Fruit fly (Drosophila melanogaster) whole organism, adult: ENCODE results near the gene CG17544.

Experiments
- CG11617 ChIP-seq: fragments of 200-800 bp; sonication (Bioruptor generic); optimal IDR thresholded peaks from 2 replicates; lab custom pipeline; 2017; ENCODE audit warnings: mild to moderate bottlenecking, missing biosample characterization, missing genetic modification reagents, missing genetic modification characterization
- CG12768 ChIP-seq: fragments of 200-800 bp; sonication (Bioruptor generic); optimal IDR thresholded peaks from 2 replicates; lab custom pipeline; 2017; ENCODE audit warnings: missing biosample characterization, missing genetic modification characterization, mild to moderate bottlenecking, moderate library complexity, missing genetic modification reagents
- CG14711 ChIP-seq: fragments of 200-800 bp; sonication (Bioruptor generic); optimal IDR thresholded peaks from 2 replicates; lab custom pipeline; 2018; ENCODE audit warnings: missing biosample characterization, mild to moderate bottlenecking, missing genetic modification characterization, moderate library complexity
- CG1620 ChIP-seq: fragments of 200-800 bp; sonication (Bioruptor generic); optimal IDR thresholded peaks from 2 replicates; lab custom pipeline; 2016; ENCODE audit warnings: missing biosample characterization, missing genetic modification characterization
- CG33017 ChIP-seq: fragments of 200-800 bp; sonication (Bioruptor generic); optimal IDR thresholded peaks from 2 replicates; lab custom pipeline; 2018; ENCODE audit warnings: missing biosample characterization, mild to moderate bottlenecking, missing genetic modification characterization, moderate library complexity
- CG5204 ChIP-seq: fragments of 200-800 bp; sonication (Bioruptor generic); optimal IDR thresholded peaks from 2 replicates; lab custom pipeline; 2016; ENCODE audit warnings: missing biosample characterization, missing genetic modification characterization
- CG7045 ChIP-seq: fragments of 200-800 bp; sonication (Bioruptor generic); optimal IDR thresholded peaks from 2 replicates; lab custom pipeline; 2017; ENCODE audit warnings: missing biosample characterization, mild to moderate bottlenecking, missing genetic modification characterization
- CG7101 ChIP-seq: fragments of 200-800 bp; sonication (Bioruptor generic); optimal IDR thresholded peaks from 2 replicates; lab custom pipeline; 2018; ENCODE audit warnings: missing biosample characterization, mild to moderate bottlenecking, missing genetic modification characterization, moderate library complexity
- Clk ChIP-seq: fragments of 200-800 bp; sonication (Bioruptor generic); optimal IDR thresholded peaks from 2 replicates; lab custom pipeline; 2017; ENCODE audit warnings: missing biosample characterization, missing genetic modification characterization
- Crg-1 ChIP-seq: fragments of 200-800 bp; sonication (Bioruptor generic); optimal IDR thresholded peaks from 2 replicates; lab custom pipeline; 2016; ENCODE audit warnings: missing biosample characterization, missing genetic modification characterization
- Hr96 ChIP-seq: fragments of 200-800 bp; sonication (Bioruptor generic); optimal IDR thresholded peaks from 2 replicates; lab custom pipeline; 2016; ENCODE audit warnings: missing biosample characterization, missing genetic modification characterization
- Mnt ChIP-seq: fragments of 200-800 bp; sonication (Bioruptor generic); optimal IDR thresholded peaks from 2 replicates; lab custom pipeline; 2016; ENCODE audit warnings: missing biosample characterization, mild to moderate bottlenecking, missing genetic modification characterization
- bab1 ChIP-seq: fragments of 200-800 bp; sonication (Bioruptor generic); optimal IDR thresholded peaks from 3 replicates; lab custom pipeline; 2019; ENCODE audit warnings: missing biosample characterization, mild to moderate bottlenecking, missing genetic modification characterization, moderate library complexity
- cic ChIP-seq: fragments of 200-800 bp; sonication (Bioruptor generic); optimal IDR thresholded peaks from 2 replicates; lab custom pipeline; 2017; ENCODE audit warnings: missing biosample characterization, mild to moderate bottlenecking, missing genetic modification characterization, moderate library complexity
- cnc ChIP-seq, 2 experiments: fragments of >200 bp; optimal IDR thresholded peaks; 2 replicates each; lab custom pipeline; 2017
- kay ChIP-seq: fragments of 200-800 bp; sonication (Bioruptor generic); peaks from one replicate; lab custom pipeline; 2016; ENCODE audit warnings: missing biosample characterization, missing genetic modification characterization, borderline replicate concordance
- ovo ChIP-seq: fragments of 200-800 bp; sonication (Bioruptor generic); optimal IDR thresholded peaks from 2 replicates; lab custom pipeline; 2016; ENCODE audit warnings: missing biosample characterization, missing genetic modification characterization
- pad ChIP-seq: fragments of 200-800 bp; sonication (Bioruptor generic); optimal IDR thresholded peaks from 3 replicates; lab custom pipeline; 2017; ENCODE audit warnings: missing biosample characterization, missing genetic modification characterization, mild to moderate bottlenecking, moderate library complexity, missing genetic modification reagents
- tj ChIP-seq: fragments of 200-800 bp; sonication (Bioruptor generic); optimal IDR thresholded peaks from 3 replicates; lab custom pipeline; 2017; ENCODE audit warnings: missing biosample characterization, mild to moderate bottlenecking, missing genetic modification characterization, moderate library complexity
- toe ChIP-seq: fragments of 200-800 bp; sonication (Bioruptor generic); optimal IDR thresholded peaks from 2 replicates; lab custom pipeline; 2016; ENCODE audit warnings: missing biosample characterization, missing genetic modification characterization

The CG17544 gene

DNA sequence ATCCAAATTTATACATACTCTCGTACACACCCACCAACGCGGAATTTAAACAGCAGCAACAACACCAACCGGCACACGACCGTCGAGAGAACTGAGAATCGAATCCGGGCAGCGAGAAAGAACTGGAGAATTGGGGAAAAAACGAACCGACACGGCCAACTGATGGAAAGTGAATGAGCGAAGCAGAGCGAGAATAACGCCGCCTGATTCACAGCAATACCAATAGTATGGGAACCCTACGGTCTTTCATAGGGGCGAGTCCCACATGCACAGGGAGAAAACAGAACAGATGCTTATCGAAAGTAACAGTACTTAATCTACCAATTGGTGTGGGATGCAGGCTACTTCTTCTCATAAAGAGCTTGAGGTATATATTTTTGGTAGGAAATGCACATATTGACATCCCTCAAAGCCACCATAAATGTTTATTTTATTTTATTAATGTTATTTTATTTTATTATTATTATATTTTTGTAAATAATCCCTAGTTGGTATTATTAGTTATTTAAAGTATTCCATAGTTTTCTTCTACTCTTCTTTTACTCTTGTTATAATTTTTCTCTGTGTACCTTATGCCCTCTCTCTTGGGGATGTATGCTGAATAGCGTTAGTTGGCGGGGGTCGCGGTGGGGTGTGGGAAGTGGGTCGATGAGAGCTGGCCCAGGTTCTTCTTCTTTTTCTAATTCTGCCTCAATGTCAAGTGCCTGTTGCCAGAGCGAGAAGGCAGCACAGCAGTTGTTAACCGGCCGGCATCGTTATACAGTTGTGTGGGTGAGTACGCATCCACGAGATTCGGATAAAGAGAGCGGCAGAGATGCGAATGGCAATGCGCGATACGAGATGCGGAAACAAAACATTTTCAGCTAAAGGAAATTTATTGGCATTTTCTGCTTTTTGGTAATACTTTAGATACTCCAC lies at the start of gene CG17544:
Gene CG17544 (minus strand): TSS at position 177 of the 918 bp plus-strand sequence.
- TF ChIP-seq ovo (GFP tag; lab: Kevin White, UChicago) (peak; percentile 20), cic (peak; percentile 64), bab1 (GFP tag; lab: Kevin White, UChicago) (no peak), toe (peak; percentile 49), CG5204 (peak; percentile 41), CG11617 (peak; percentile 86), CG12768 (GFP tag; lab: Kevin White, UChicago) (peak; percentile 88), Crg-1 (GFP tag; lab: Kevin White, UChicago) (peak; percentile 41), Hr96 (GFP tag; lab: Kevin White, UChicago) (peak; percentile 26), CG33017 (peak; percentile 57), Mnt (GFP tag; lab: Kevin White, UChicago) (no peak), CG7101 (tag; lab: Kevin White, UChicago) (peak; percentile 74), CG7045 (peak; percentile 71), tj (GFP tag; lab: Kevin White, UChicago) (peak; percentile 62), kay (GFP tag; lab: Kevin White, UChicago) (peak; percentile 15), CG14711 (peak; percentile 65), pad (peak; percentile 95), Clk (GFP tag; lab: Kevin White, UChicago) (no peak), CG1620 (GFP tag; lab: Kevin White, UChicago) (no peak), cnc (optimal IDR thresholded peaks at IDR 0.05; lab: Kevin White, UChicago) (no peak)

- TF ChIP-seq CG7101 (tag; lab: Kevin White, UChicago) (peak; percentile 92), Mnt (GFP tag; lab: Kevin White, UChicago) (peak; percentile 91), toe (peak; percentile 98), ovo (GFP tag; lab: Kevin White, UChicago) (peak; percentile 92), bab1 (GFP tag; lab: Kevin White, UChicago) (peak; percentile 91), kay (GFP tag; lab: Kevin White, UChicago) (no peak), Clk (GFP tag; lab: Kevin White, UChicago) (peak; percentile 96), Hr96 (GFP tag; lab: Kevin White, UChicago) (peak; percentile 96), CG11617 (peak; percentile 95), CG14711 (peak; percentile 96), cic (peak; percentile 79), CG1620 (GFP tag; lab: Kevin White, UChicago) (peak; percentile 98), CG12768 (GFP tag; lab: Kevin White, UChicago) (peak; percentile 95), CG33017 (peak; percentile 85), tj (GFP tag; lab: Kevin White, UChicago) (peak; percentile 94), cnc (optimal IDR thresholded peaks at IDR 0.05; lab: Kevin White, UChicago) (no peak), CG5204 (peak; percentile 96), CG7045 (peak; percentile 90), pad (peak; percentile 88), Crg-1 (GFP tag; lab: Kevin White, UChicago) (peak; percentile 98)
Measured at dm6 chr2L:19444734-19445140, 46.4 kb upstream of the CG17544 start, which contains the start of gene Hs2st. TSS of gene Hs2st (minus strand) at chr2L:19444750.

- TF ChIP-seq cnc (optimal IDR thresholded peaks at IDR 0.05; lab: Kevin White, UChicago) (no peak), CG12768 (GFP tag; lab: Kevin White, UChicago) (peak; percentile 60)
Measured at dm6 chr2L:19442627-19443026, 44.3 kb upstream of the CG17544 start, which contains the start of gene CG10237. TSS of gene CG10237 (minus strand) at chr2L:19442727.

dm6 chr2L:19441791-19442190 lies 43.5 kb upstream of the CG17544 start, which contains the start of gene RanGAP:
TSS of gene RanGAP (plus strand) at chr2L:19441959.
- TF ChIP-seq Clk (GFP tag; lab: Kevin White, UChicago) (no peak), kay (GFP tag; lab: Kevin White, UChicago) (peak; percentile 49), CG7045 (peak; percentile 10), Crg-1 (GFP tag; lab: Kevin White, UChicago) (no peak)

- peak; percentile 33 for TF ChIP-seq CG5204
- peak; percentile 77 for TF ChIP-seq tj (GFP tag; lab: Kevin White, UChicago)
- no peak for TF ChIP-seq Clk (GFP tag; lab: Kevin White, UChicago)
Measured at dm6 chr2L:19441339-19441738, 43.0 kb upstream of the CG17544 start.

DNA sequence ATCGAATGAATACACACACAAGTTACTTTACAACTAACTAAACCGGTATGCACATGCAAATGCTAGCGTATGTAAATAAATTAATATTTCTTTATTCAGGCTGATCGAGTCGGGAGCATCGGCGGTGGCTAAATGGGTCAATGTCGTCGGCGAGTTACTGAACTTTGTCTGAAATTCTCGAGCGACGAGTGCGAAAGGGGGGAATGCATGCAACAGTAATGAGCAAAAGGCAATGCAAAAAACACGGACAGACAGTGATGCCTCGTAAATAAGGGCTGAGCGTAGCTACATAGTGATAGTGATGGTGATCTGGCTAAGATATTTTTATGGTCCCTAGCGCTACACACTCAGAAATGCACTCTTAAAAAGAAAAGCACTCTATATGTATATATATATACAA lies 42.4 kb upstream of the CG17544 start:
- peak; percentile 9 for TF ChIP-seq CG7101 (tag; lab: Kevin White, UChicago)
- no peak for TF ChIP-seq kay (GFP tag; lab: Kevin White, UChicago)
- TF ChIP-seq tj (GFP tag; lab: Kevin White, UChicago): peak; percentile 61
- no peak for TF ChIP-seq CG12768 (GFP tag; lab: Kevin White, UChicago)
- TF ChIP-seq CG1620 (GFP tag; lab: Kevin White, UChicago): peak; percentile 20
- TF ChIP-seq CG14711: peak; percentile 4
- TF ChIP-seq CG11617: no peak
- no peak for TF ChIP-seq ovo (GFP tag; lab: Kevin White, UChicago)
- peak; percentile 90 for TF ChIP-seq pad
- peak; percentile 37 for TF ChIP-seq cic
